Worm (Caenorhabditis elegans) whole organism, early embryonic: Measurements from ENCODE around the gene nfu-1.

ENCODE experiments used
- F13C5.2 ChIP-seq: sonication (generic microtip); optimal IDR thresholded peaks from 2 replicates; lab custom pipeline; 2017; ENCODE audit warnings: mild to moderate bottlenecking, missing genetic modification characterization, inconsistent platforms, missing compliant biosample characterization
- aly-1 ChIP-seq: sonication (generic microtip); optimal IDR thresholded peaks from 2 replicates; lab custom pipeline; 2016; ENCODE audit warnings: missing genetic modification characterization, missing compliant biosample characterization
- ama-1 ChIP-seq: fragments of 150-350 bp; optimal IDR thresholded peaks from 2 replicates; lab custom pipeline; 2014
- ceh-13 ChIP-seq: fragments of 200-800 bp; sonication (Bioruptor generic); optimal IDR thresholded peaks from 2 replicates; lab custom pipeline; 2018; ENCODE audit warnings: mild to moderate bottlenecking, missing genetic modification characterization, missing compliant biosample characterization
- ceh-36 ChIP-seq: sonication (generic microtip); optimal IDR thresholded peaks from 2 replicates; lab custom pipeline; 2016; ENCODE audit warnings: missing genetic modification characterization, inconsistent platforms, missing compliant biosample characterization
- ets-7 ChIP-seq: sonication (generic microtip); optimal IDR thresholded peaks from 2 replicates; lab custom pipeline; 2016; ENCODE audit warnings: missing genotype, missing genetic modification characterization, missing compliant biosample characterization
- flt-1 ChIP-seq: fragments of 200-800 bp; sonication (Bioruptor generic); IDR thresholded peaks from 2 replicates; pipeline ENCODE4 v1.3.6; 2022; ENCODE audit warnings: missing genetic modification characterization, missing compliant biosample characterization
- hmbx-1 ChIP-seq: sonication (generic microtip); optimal IDR thresholded peaks from 2 replicates; lab custom pipeline; 2016; ENCODE audit warnings: mild to moderate bottlenecking, missing genetic modification characterization, missing compliant biosample characterization
- hmg-4 ChIP-seq: fragments of 200-800 bp; sonication (Bioruptor generic); optimal IDR thresholded peaks from 2 replicates; lab custom pipeline; 2018; ENCODE audit warnings: mild to moderate bottlenecking, missing genetic modification characterization, missing compliant biosample characterization
- hnd-1 ChIP-seq: sonication (generic microtip); optimal IDR thresholded peaks from 2 replicates; lab custom pipeline; 2016; ENCODE audit warnings: missing genetic modification characterization, missing compliant biosample characterization
- pes-1 ChIP-seq: fragments of 200-800 bp; sonication (Bioruptor generic); IDR thresholded peaks from 2 replicates; pipeline ENCODE4 v1.3.6; 2022; ENCODE audit warnings: missing genetic modification reagents, missing genetic modification characterization, missing compliant biosample characterization
- scrt-1 ChIP-seq: fragments of 200-800 bp; sonication (Bioruptor generic); IDR thresholded peaks from 2 replicates; pipeline ENCODE4 v1.3.6; 2022; ENCODE audit warnings: missing genetic modification characterization, missing compliant biosample characterization
- sea-1 ChIP-seq: fragments of 200-800 bp; sonication (Bioruptor generic); conservative IDR thresholded peaks from 2 replicates; pipeline ENCODE4 v1.3.6; 2022; ENCODE audit warnings: missing genetic modification characterization, missing compliant biosample characterization
- tbx-11 ChIP-seq: fragments of 200-800 bp; sonication (Bioruptor generic); IDR thresholded peaks from 2 replicates; pipeline ENCODE4 v1.3.6; 2022; ENCODE audit warnings: missing genetic modification characterization, missing compliant biosample characterization
- tbx-37 ChIP-seq: fragments of 200-800 bp; sonication (Bioruptor generic); conservative IDR thresholded peaks from 2 replicates; pipeline ENCODE4 v1.3.6; 2022; ENCODE audit warnings: missing genetic modification reagents, missing genetic modification characterization, missing compliant biosample characterization
- tra-4 ChIP-seq: sonication (generic microtip); optimal IDR thresholded peaks from 2 replicates; lab custom pipeline; 2017; ENCODE audit warnings: missing genetic modification characterization, missing compliant biosample characterization

nfu-1 gene

DNA sequence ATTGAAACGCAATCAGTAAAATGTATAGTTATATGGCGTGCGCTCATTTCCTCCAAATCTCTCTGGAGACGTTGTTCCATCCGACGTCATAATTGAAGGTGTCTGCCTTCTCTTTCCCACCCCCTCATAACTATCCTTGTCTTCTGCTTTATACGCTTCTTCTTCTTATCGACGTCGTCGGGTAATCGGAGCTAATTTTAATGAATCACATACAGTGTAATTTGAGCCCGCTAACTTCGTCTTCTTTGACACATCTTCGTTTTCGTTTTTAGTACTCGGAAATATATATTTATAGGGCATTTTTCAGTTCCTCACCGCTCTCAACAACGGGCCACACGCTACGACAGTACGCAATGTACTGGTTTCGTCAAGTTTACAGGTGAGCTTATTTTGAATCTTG, 49.2 kb downstream of the nfu-1 start, which contains the start of gene ins-1:
TSS of gene ins-1 (plus strand) at position 301 of the 400 bp plus-strand sequence.
- TF ChIP-seq aly-1 (tag; lab: Kevin White, UChicago) (no peak), hmbx-1 (no peak), sea-1 (no peak), hmg-4 (GFP tag; lab: Kevin White, UChicago) (no peak), tbx-37 (GFP tag; lab: Robert Waterston, UW) (no peak), ets-7 (tag; lab: Kevin White, UChicago) (no peak), pes-1 (GFP tag; lab: Robert Waterston, UW) (no peak), ama-1 (lab: Kevin White, UChicago) (no peak), tbx-11 (no peak), tra-4 (tag; lab: Kevin White, UChicago) (no peak), scrt-1 (no peak), F13C5.2 (tag; lab: Kevin White, UChicago) (no peak), flt-1 (GFP tag; lab: Robert Waterston, UW) (no peak), hnd-1 (no peak), ceh-13 (GFP tag; lab: Kevin White, UChicago) (no peak), ceh-36 (tag; lab: Kevin White, UChicago) (no peak)

ce11 chrIV:10437114-10437513, 49.9 kb downstream of the nfu-1 start:
- TF ChIP-seq aly-1 (tag; lab: Kevin White, UChicago), result no peak
- no peak for TF ChIP-seq ceh-13 (GFP tag; lab: Kevin White, UChicago)
- no peak for TF ChIP-seq hnd-1
- TF ChIP-seq hmbx-1, result no peak
- TF ChIP-seq tra-4 (tag; lab: Kevin White, UChicago), result no peak
- no peak for TF ChIP-seq tbx-37 (GFP tag; lab: Robert Waterston, UW)
- TF ChIP-seq flt-1 (GFP tag; lab: Robert Waterston, UW), result no peak
- no peak for TF ChIP-seq sea-1
